Fruit fly (Drosophila melanogaster): ENCODE results near the gene CG2202.

CG2202 gene

DNA sequence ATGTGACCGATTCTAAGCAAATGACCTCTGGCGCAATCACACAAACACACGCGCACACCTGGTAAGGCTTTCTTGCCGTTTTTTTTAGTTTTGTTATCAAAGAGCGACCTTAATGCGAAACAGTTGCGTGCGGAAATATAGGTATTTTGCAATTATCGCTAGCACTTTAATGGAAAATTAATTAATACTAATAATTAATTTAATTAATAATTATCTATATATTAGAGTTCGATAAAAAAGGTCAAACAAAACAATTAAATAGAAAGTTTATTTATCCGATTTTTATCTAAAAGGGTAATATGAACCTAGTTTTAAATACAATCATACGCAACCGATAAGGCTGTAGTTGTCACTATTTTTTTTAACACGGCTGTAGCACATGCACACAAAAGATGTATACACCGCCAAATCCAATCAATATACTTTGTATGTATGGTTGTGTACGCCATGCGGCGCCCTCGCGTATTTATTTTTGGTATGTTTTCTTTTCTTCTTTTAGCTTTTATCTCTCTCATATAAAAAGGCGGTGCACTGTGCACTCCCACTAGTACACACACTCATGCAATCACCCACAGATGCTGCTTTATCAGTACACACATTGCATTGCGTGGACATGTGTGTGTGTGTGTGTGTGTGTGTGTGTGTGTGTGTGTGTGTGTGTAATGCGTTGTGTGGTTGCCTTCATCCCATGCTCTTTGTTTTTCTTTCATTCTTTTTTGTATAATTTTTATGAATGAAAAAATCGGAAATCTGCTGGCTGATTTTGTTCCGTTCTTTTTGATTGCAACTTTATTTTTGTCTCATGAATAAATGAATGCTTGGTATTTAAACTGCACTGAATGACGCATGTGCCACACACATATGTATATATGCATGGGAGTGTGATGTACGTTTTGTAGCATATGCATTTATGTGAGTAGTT is 45.8 kb upstream of the CG2202 start (continued):
- TF ChIP-seq Nf-YA (GFP tag; IDR thresholded peaks at IDR 0.05), result 0 out of 2 replicates have a peak, but pooled peaks have one; percentile 19
- TF ChIP-seq Atf-2 (GFP tag; optimal IDR thresholded peaks at IDR 0.05), result no peak
- no peak for TF ChIP-seq CG9215 (GFP tag; IDR thresholded peaks at IDR 0.05)
- TF ChIP-seq CG8944 (GFP tag; optimal IDR thresholded peaks at IDR 0.05), result no peak
- no peak for TF ChIP-seq CG34376 (GFP tag; optimal IDR thresholded peaks at IDR 0.05)
- TF ChIP-seq Blimp-1 (GFP tag; optimal IDR thresholded peaks at IDR 0.05), result peak; percentile 67
- no peak for TF ChIP-seq otp (GFP tag; IDR thresholded peaks at IDR 0.05)
- TF ChIP-seq CG13775 (GFP tag; optimal IDR thresholded peaks at IDR 0.05), result peak; percentile 40
- TF ChIP-seq eve (GFP tag; optimal IDR thresholded peaks at IDR 0.05), result peak in 1 of 2 experiments; percentile 46
- peak; percentile 79 for TF ChIP-seq grau (tag; optimal IDR thresholded peaks at IDR 0.05)
- TF ChIP-seq CG3995 (GFP tag; optimal IDR thresholded peaks at IDR 0.05), result no peak
- no peak for TF ChIP-seq CG17186 (GFP tag; optimal IDR thresholded peaks at IDR 0.05)
- TF ChIP-seq Doc3 (GFP tag; IDR thresholded peaks at IDR 0.05; ENCODE audit: partially characterized antibody), result no peak
- peak; percentile 41 for TF ChIP-seq BtbVII (GFP tag; optimal IDR thresholded peaks at IDR 0.05)
- TF ChIP-seq E2f1 (GFP tag; IDR thresholded peaks at IDR 0.05), result peak; percentile 45; the same call in 1 of the 2 replicates
- no peak; the same call in none of the 2 replicates for TF ChIP-seq CG6689 (GFP tag; IDR thresholded peaks at IDR 0.05)
- TF ChIP-seq Sin3A (optimal IDR thresholded peaks at IDR 0.05), result no peak
- TF ChIP-seq Ptx1 (GFP tag; IDR thresholded peaks at IDR 0.05), result peak; percentile 59
- no peak for TF ChIP-seq ken (GFP tag; IDR thresholded peaks at IDR 0.05)
- TF ChIP-seq ttk (GFP tag; IDR thresholded peaks at IDR 0.05), result peak; percentile 32; the same call in 1 of the 2 replicates
- no peak for TF ChIP-seq Doc2 (GFP tag; IDR thresholded peaks at IDR 0.05)
- TF ChIP-seq Hmx (GFP tag; optimal IDR thresholded peaks at IDR 0.05), result no peak
- TF ChIP-seq Taf1 (GFP tag; IDR thresholded peaks at IDR 0.05), result no peak
- no peak for TF ChIP-seq Max (GFP tag; optimal IDR thresholded peaks at IDR 0.05)
- TF ChIP-seq CG1792 (GFP tag; optimal IDR thresholded peaks at IDR 0.05), result no peak
- TF ChIP-seq CG32767 (GFP tag; IDR thresholded peaks at IDR 0.05), result no peak; the same call in 1 of the 2 replicates
- no peak; the same call in 1 of the 2 replicates for TF ChIP-seq esg (GFP tag; conservative IDR thresholded peaks at IDR 0.05)
- TF ChIP-seq CG7786 (GFP tag; optimal IDR thresholded peaks at IDR 0.05), result no peak
- TF ChIP-seq CG4617 (GFP tag; optimal IDR thresholded peaks at IDR 0.05; ENCODE audit: borderline replicate concordance), result no peak
- no peak for TF ChIP-seq maf-S (GFP tag; optimal IDR thresholded peaks at IDR 0.05)
- no peak for TF ChIP-seq fd102C (GFP tag; optimal IDR thresholded peaks at IDR 0.05)
- TF ChIP-seq Six4 (GFP tag; optimal IDR thresholded peaks at IDR 0.05), result peak; percentile 3
- peak; percentile 79 for TF ChIP-seq unpg (GFP tag; optimal IDR thresholded peaks at IDR 0.05)
- TF ChIP-seq Neu2 (GFP tag; optimal IDR thresholded peaks at IDR 0.05; ENCODE audit: borderline replicate concordance), result no peak
- no peak for TF ChIP-seq zen2 (GFP tag; IDR thresholded peaks at IDR 0.05; ENCODE audit: partially characterized antibody)
- TF ChIP-seq CG8089 (GFP tag; optimal IDR thresholded peaks at IDR 0.05), result no peak
- TF ChIP-seq Dref (GFP tag; IDR thresholded peaks at IDR 0.05), result no peak
- TF ChIP-seq chn (GFP tag; optimal IDR thresholded peaks at IDR 0.05), result no peak
- no peak for TF ChIP-seq Mad (GFP tag; optimal IDR thresholded peaks at IDR 0.05)
- TF ChIP-seq Hand (GFP tag; optimal IDR thresholded peaks at IDR 0.05), result peak; percentile 19
- no peak for TF ChIP-seq CG3726 (GFP tag; IDR thresholded peaks at IDR 0.05)
- no peak for TF ChIP-seq Sry-β (GFP tag; optimal IDR thresholded peaks at IDR 0.05)
- no peak for TF ChIP-seq CG6654 (GFP tag; optimal IDR thresholded peaks at IDR 0.05)
- TF ChIP-seq CG15011 (GFP tag; optimal IDR thresholded peaks at IDR 0.05), result no peak
- no peak for TF ChIP-seq crc (GFP tag; optimal IDR thresholded peaks at IDR 0.05)
- TF ChIP-seq CG18262 (tag; optimal IDR thresholded peaks at IDR 0.05), result peak; percentile 86
- peak; percentile 74 for TF ChIP-seq CG12391 (tag; optimal IDR thresholded peaks at IDR 0.05)
- peak; percentile 86 for TF ChIP-seq sens (GFP tag)
- TF ChIP-seq CG15696 (tag; optimal IDR thresholded peaks at IDR 0.05), result peak; percentile 40
- TF ChIP-seq CG2116 (GFP tag; optimal IDR thresholded peaks at IDR 0.05), result peak; percentile 32
